Worm (Caenorhabditis elegans) whole organism, L2 larva: ENCODE results near the gene F49F1.7.

Source experiments
- R02D3.7 ChIP-seq: fragments of 150-350 bp; optimal IDR thresholded peaks from 2 replicates; lab custom pipeline; 2014; ENCODE audit warnings: missing biosample characterization, missing genetic modification characterization
- aly-2 ChIP-seq: fragments of 150-350 bp; optimal IDR thresholded peaks from 2 replicates; lab custom pipeline; 2014; ENCODE audit warnings: missing biosample characterization, missing genetic modification characterization
- ama-1 ChIP-seq: fragments of 150-350 bp; optimal IDR thresholded peaks from 2 replicates; lab custom pipeline; 2018; ENCODE audit warnings: inconsistent platforms
- ceh-16 ChIP-seq: fragments of 150-350 bp; optimal IDR thresholded peaks from 2 replicates; lab custom pipeline; 2014; ENCODE audit warnings: missing biosample characterization, missing genetic modification characterization
- lsy-2 ChIP-seq, 2 experiments: fragments of 150-350 bp in 1 of 2; sonication (generic microtip) in 1 of 2; optimal IDR thresholded peaks; 2 replicates each; lab custom pipeline; 2014 to 2017; ENCODE audit warnings: missing biosample characterization in 2 of 2, missing genetic modification characterization in 2 of 2
- nhr-10 ChIP-seq: sonication (generic microtip); optimal IDR thresholded peaks from 2 replicates; lab custom pipeline; 2017; ENCODE audit warnings: missing biosample characterization, missing genetic modification characterization
- nhr-25 ChIP-seq: fragments of 150-350 bp; sonication (generic microtip); optimal IDR thresholded peaks from 3 replicates; lab custom pipeline; 2014; ENCODE audit warnings: missing biosample characterization, missing genetic modification characterization
- skn-1 ChIP-seq: sonication (generic microtip); optimal IDR thresholded peaks from 2 replicates; lab custom pipeline; 2017; ENCODE audit warnings: missing biosample characterization, missing genetic modification characterization
- snpc-4 ChIP-seq: fragments of 150-350 bp; optimal IDR thresholded peaks from 2 replicates; lab custom pipeline; 2014; ENCODE audit warnings: missing biosample characterization, missing genetic modification characterization
- unc-62 ChIP-seq: fragments of 150-350 bp; optimal IDR thresholded peaks from 2 replicates; lab custom pipeline; 2014; ENCODE audit warnings: missing biosample characterization, missing genetic modification reagents, missing genetic modification characterization
- zag-1 ChIP-seq: fragments of 150-350 bp; optimal IDR thresholded peaks from 2 replicates; lab custom pipeline; 2014; ENCODE audit warnings: missing biosample characterization, missing genetic modification characterization

ce11 chrIV:4084109-4084508 lies 41.4 kb downstream of the F49F1.7 start, which contains the start of gene C35B1.5:
- TF ChIP-seq ama-1 = no peak
- TF ChIP-seq nhr-10 (tag; lab: Kevin White, UChicago) = no peak
- no peak for TF ChIP-seq snpc-4 (tag; lab: Kevin White, UChicago)
- no peak for TF ChIP-seq aly-2 (tag; lab: Kevin White, UChicago)
- TF ChIP-seq zag-1 (tag; lab: Kevin White, UChicago) = no peak
- no peak for TF ChIP-seq lsy-2 (tag; optimal IDR thresholded peaks at IDR 0.05; lab: Kevin White, UChicago)
- TF ChIP-seq skn-1 (tag; lab: Kevin White, UChicago) = no peak
- TF ChIP-seq unc-62 (GFP tag; lab: Kevin White, UChicago) = no peak
- TF ChIP-seq ceh-16 (tag; lab: Kevin White, UChicago) = no peak
- TF ChIP-seq nhr-25 (tag; lab: Kevin White, UChicago) = no peak
- TF ChIP-seq R02D3.7 = no peak
